Worm (Caenorhabditis elegans) whole organism, midembryonic: ENCODE measurements around the gene F41B4.1.

Experiments used
- T22C8.4 ChIP-seq: fragments of 200-800 bp; sonication (Bioruptor generic); IDR thresholded peaks from 2 replicates; pipeline ENCODE4 v1.3.6; 2022; ENCODE audit warnings: missing genetic modification characterization, missing compliant biosample characterization
- klf-2 ChIP-seq: fragments of 200-800 bp; sonication (Bioruptor generic); conservative IDR thresholded peaks from 2 replicates; pipeline ENCODE4 v1.3.6; 2022; ENCODE audit warnings: missing genetic modification reagents, missing genetic modification characterization, missing compliant biosample characterization
- med-1 ChIP-seq: sonication (generic microtip); optimal IDR thresholded peaks from 2 replicates; lab custom pipeline; 2017; ENCODE audit warnings: missing genetic modification characterization, mild to moderate bottlenecking, missing compliant biosample characterization, antibody characterized with exemption, missing genetic modification reagents; ENCODE audit not compliant: insufficient read depth
- ref-1 ChIP-seq: fragments of 200-800 bp; sonication (Bioruptor generic); conservative IDR thresholded peaks from 2 replicates; pipeline ENCODE4 v1.3.6; 2022; ENCODE audit warnings: missing genetic modification reagents, missing genetic modification characterization, missing compliant biosample characterization
- tab-1 ChIP-seq: fragments of 200-800 bp; sonication (Bioruptor generic); IDR thresholded peaks from 2 replicates; pipeline ENCODE4 v1.3.6; 2022; ENCODE audit warnings: missing genetic modification characterization, missing compliant biosample characterization
- ztf-23 ChIP-seq: fragments of 200-800 bp; sonication (Bioruptor generic); IDR thresholded peaks from 2 replicates; pipeline ENCODE4 v1.3.6; 2022; ENCODE audit warnings: missing genetic modification reagents, missing genetic modification characterization, missing compliant biosample characterization
- ztf-29 ChIP-seq: fragments of 200-800 bp; sonication (Bioruptor generic); IDR thresholded peaks from 2 replicates; pipeline ENCODE4 v1.3.6; 2022; ENCODE audit warnings: missing genetic modification reagents, missing genetic modification characterization, missing compliant biosample characterization

DNA sequence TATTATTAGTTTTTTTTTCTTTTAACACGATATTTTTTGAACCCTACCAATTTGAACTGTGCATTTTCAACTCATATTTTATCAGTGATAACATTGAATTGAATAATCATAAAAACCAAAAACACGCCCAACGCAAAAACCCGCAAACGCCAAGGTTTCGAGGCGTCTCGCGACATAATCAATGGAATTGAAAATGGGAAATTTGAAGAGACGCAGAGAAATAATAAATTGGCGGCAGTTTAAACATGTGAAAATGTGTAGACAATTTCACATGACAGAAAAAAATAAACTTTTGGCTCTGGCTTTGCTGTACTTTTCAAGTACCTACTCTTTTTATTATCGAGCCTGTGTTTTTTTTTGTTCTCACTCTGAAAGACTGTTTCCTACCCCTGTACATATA is 20.8 kb downstream of the F41B4.1 start:
- TF ChIP-seq ref-1 (GFP tag; lab: Robert Waterston, UW) (no peak), ztf-29 (GFP tag; lab: Robert Waterston, UW) (no peak), med-1 (GFP tag; lab: Kevin White, UChicago) (no peak), tab-1 (GFP tag; lab: Robert Waterston, UW) (no peak), T22C8.4 (GFP tag; lab: Robert Waterston, UW) (no peak), ztf-23 (GFP tag; lab: Robert Waterston, UW) (no peak), klf-2 (no peak)
